Worm (Caenorhabditis elegans) whole organism, L4 larva: ENCODE data around the gene F59B10.3.
A peak's percentile ranks its signal among the peaks of the same experiment; 100 is the strongest.

ENCODE experiments used
- F44E2.7 ChIP-seq: fragments of 200-800 bp; sonication (Bioruptor generic); IDR thresholded peaks from 2 replicates; pipeline ENCODE4 v2.1.2; 2022; ENCODE audit warnings: missing genetic modification characterization, missing compliant biosample characterization
- T20F7.1 ChIP-seq: fragments of 200-800 bp; sonication (Bioruptor generic); optimal IDR thresholded peaks from 2 replicates; lab custom pipeline; 2018; ENCODE audit warnings: mild to moderate bottlenecking, missing genetic modification characterization, missing compliant biosample characterization
- T26A8.4 ChIP-seq: fragments of 200-800 bp; sonication (Bioruptor generic); IDR thresholded peaks from 2 replicates; pipeline ENCODE4 v1.3.6; 2022; ENCODE audit warnings: missing genetic modification characterization, missing compliant biosample characterization
- Y105C5A.15 ChIP-seq: fragments of 200-800 bp; sonication (Bioruptor generic); IDR thresholded peaks from 2 replicates; pipeline ENCODE4 v1.3.6; 2022; ENCODE audit warnings: missing genetic modification characterization, missing compliant biosample characterization
- Y48G9A.11 ChIP-seq: fragments of 200-800 bp; sonication (Bioruptor generic); IDR thresholded peaks from 2 replicates; pipeline ENCODE4 v1.3.6; 2022; ENCODE audit warnings: missing genetic modification reagents, missing genetic modification characterization, missing compliant biosample characterization
- aha-1 ChIP-seq: fragments of 150-350 bp; peaks from one replicate; lab custom pipeline; 2014; ENCODE audit warnings: missing biosample characterization, missing genetic modification characterization
- ama-1 ChIP-seq: fragments of 150-350 bp; optimal IDR thresholded peaks from 2 replicates; lab custom pipeline; 2014; ENCODE audit warnings: inconsistent platforms, mixed read lengths
- ceh-28 ChIP-seq: fragments of 150-350 bp; optimal IDR thresholded peaks from 2 replicates; lab custom pipeline; 2014; ENCODE audit warnings: missing biosample characterization, missing genetic modification reagents, missing genetic modification characterization
- ctbp-1 ChIP-seq: fragments of 200-800 bp; sonication (Bioruptor generic); IDR thresholded peaks from 2 replicates; pipeline ENCODE4 v1.3.6; 2022; ENCODE audit warnings: missing genetic modification reagents, missing genetic modification characterization, missing compliant biosample characterization
- daf-16 ChIP-seq, 3 experiments: sonication (generic microtip); optimal IDR thresholded peaks; 2 replicates each; lab custom pipeline; 2016 to 2017; ENCODE audit warnings: missing genetic modification characterization in 3 of 3, missing genetic modification reagents in 3 of 3, mild to moderate bottlenecking in 2 of 3, missing compliant biosample characterization in 2 of 3, missing biosample characterization in 1 of 3, moderate library complexity in 1 of 3
- daf-8 ChIP-seq: fragments of 200-800 bp; sonication (Bioruptor generic); IDR thresholded peaks from 2 replicates; pipeline ENCODE4 v1.3.6; 2022; ENCODE audit warnings: missing genetic modification characterization, missing compliant biosample characterization
- dpl-1 ChIP-seq: fragments of 150-350 bp; optimal IDR thresholded peaks from 2 replicates; lab custom pipeline; 2014; ENCODE audit warnings: missing biosample characterization, missing genetic modification reagents, missing genetic modification characterization
- duxl-1 ChIP-seq: sonication (generic microtip); optimal IDR thresholded peaks from 2 replicates; lab custom pipeline; 2016; ENCODE audit warnings: mild to moderate bottlenecking, missing genetic modification characterization, moderate library complexity, missing compliant biosample characterization; ENCODE audit not compliant: poor library complexity
- dve-1 ChIP-seq: sonication (generic microtip); optimal IDR thresholded peaks from 2 replicates; lab custom pipeline; 2017; ENCODE audit warnings: antibody characterized with exemption, mild to moderate bottlenecking, missing genetic modification characterization, missing compliant biosample characterization; ENCODE audit not compliant: insufficient read depth
- hif-1 ChIP-seq, 2 experiments: sonication (generic microtip); optimal IDR thresholded peaks; 2 replicates each; lab custom pipeline; 2016 to 2017; ENCODE audit warnings: missing compliant biosample characterization in 2 of 2, missing genetic modification characterization in 2 of 2, missing genetic modification reagents in 2 of 2, missing genotype in 2 of 2, mild to moderate bottlenecking in 1 of 2
- hlh-30 ChIP-seq: sonication (generic microtip); optimal IDR thresholded peaks from 2 replicates; lab custom pipeline; 2017; ENCODE audit warnings: antibody characterized with exemption, mild to moderate bottlenecking, missing genetic modification characterization, missing compliant biosample characterization; ENCODE audit not compliant: insufficient read depth
- hmg-1.1 ChIP-seq: fragments of 200-800 bp; sonication (Bioruptor generic); IDR thresholded peaks from 2 replicates; pipeline ENCODE4 v1.3.6; 2022; ENCODE audit warnings: missing genetic modification reagents, missing genetic modification characterization, missing compliant biosample characterization
- lim-7 ChIP-seq: fragments of 200-800 bp; sonication (Bioruptor generic); IDR thresholded peaks from 2 replicates; pipeline ENCODE4 v1.3.6; 2022; ENCODE audit warnings: missing genetic modification characterization, missing compliant biosample characterization
- lin-29 ChIP-seq: fragments of 200-800 bp; sonication (Bioruptor generic); IDR thresholded peaks from 2 replicates; pipeline ENCODE4 v1.3.6; 2022; ENCODE audit warnings: missing genetic modification reagents, missing genetic modification characterization, missing compliant biosample characterization
- lin-38 ChIP-seq: fragments of 200-800 bp; sonication (Bioruptor generic); IDR thresholded peaks from 2 replicates; pipeline ENCODE4 v1.3.6; 2022; ENCODE audit warnings: missing genetic modification reagents, missing genetic modification characterization, missing compliant biosample characterization
- lin-39 ChIP-seq: fragments of 150-350 bp; optimal IDR thresholded peaks from 2 replicates; lab custom pipeline; 2014; ENCODE audit warnings: missing biosample characterization, missing genetic modification reagents, missing genetic modification characterization
- lsy-2 ChIP-seq, 2 experiments: fragments of 150-350 bp in 1 of 2; sonication (generic microtip) in 1 of 2; optimal IDR thresholded peaks; 2 replicates each; lab custom pipeline; 2014 to 2017; ENCODE audit warnings: missing biosample characterization in 2 of 2, missing genetic modification characterization in 2 of 2
- madf-5 ChIP-seq, 2 experiments: fragments of 200-800 bp; sonication (Bioruptor generic); IDR thresholded peaks; 2 replicates each; pipeline ENCODE4 v1.3.6; 2022; ENCODE audit warnings: missing compliant biosample characterization in 2 of 2, missing genetic modification characterization in 2 of 2
- madf-9 ChIP-seq: fragments of 200-800 bp; sonication (Bioruptor generic); conservative IDR thresholded peaks from 2 replicates; pipeline ENCODE4 v1.3.6; 2022; ENCODE audit warnings: missing genetic modification reagents, missing genetic modification characterization, missing compliant biosample characterization
- mdl-1 ChIP-seq, 2 experiments: fragments of 150-350 bp in 1 of 2; sonication (generic microtip) in 1 of 2; optimal IDR thresholded peaks; 2 replicates each; lab custom pipeline; 2014 to 2017; ENCODE audit warnings: missing biosample characterization in 2 of 2, missing genetic modification characterization in 2 of 2
- mdt-29 ChIP-seq: fragments of 200-800 bp; sonication (Bioruptor generic); IDR thresholded peaks from 2 replicates; pipeline ENCODE4 v1.3.6; 2022; ENCODE audit warnings: missing genetic modification reagents, missing genetic modification characterization, missing compliant biosample characterization
- mep-1 ChIP-seq: fragments of 150-350 bp; sonication (generic microtip); optimal IDR thresholded peaks from 3 replicates; lab custom pipeline; 2014; ENCODE audit warnings: missing biosample characterization, missing genetic modification characterization
- mxl-3 ChIP-seq: fragments of 200-800 bp; sonication (Bioruptor generic); optimal IDR thresholded peaks from 2 replicates; lab custom pipeline; 2018; ENCODE audit warnings: mild to moderate bottlenecking, missing genetic modification characterization, missing compliant biosample characterization
- nhr-10 ChIP-seq: fragments of 150-350 bp; optimal IDR thresholded peaks from 2 replicates; lab custom pipeline; 2014; ENCODE audit warnings: missing biosample characterization, missing genetic modification characterization
- nhr-11 ChIP-seq: fragments of 150-350 bp; optimal IDR thresholded peaks from 2 replicates; lab custom pipeline; 2014; ENCODE audit warnings: missing biosample characterization, missing genetic modification characterization
- nhr-237 ChIP-seq: sonication (generic microtip); optimal IDR thresholded peaks from 2 replicates; lab custom pipeline; 2017; ENCODE audit warnings: missing biosample characterization, missing genetic modification characterization
- nhr-25 ChIP-seq: sonication (generic microtip); optimal IDR thresholded peaks from 2 replicates; lab custom pipeline; 2017; ENCODE audit warnings: missing genetic modification characterization, mild to moderate bottlenecking, missing compliant biosample characterization, antibody characterized with exemption, moderate library complexity, borderline replicate concordance; ENCODE audit not compliant: insufficient read depth
- nhr-28 ChIP-seq: fragments of 150-350 bp; optimal IDR thresholded peaks from 2 replicates; lab custom pipeline; 2014; ENCODE audit warnings: missing biosample characterization, missing genetic modification characterization
- nhr-42 ChIP-seq: fragments of 200-800 bp; sonication (Bioruptor generic); IDR thresholded peaks from 2 replicates; pipeline ENCODE4 v1.3.6; 2022; ENCODE audit warnings: missing genetic modification characterization, missing compliant biosample characterization
- nhr-77 ChIP-seq: fragments of 150-350 bp; optimal IDR thresholded peaks from 2 replicates; lab custom pipeline; 2014; ENCODE audit warnings: missing biosample characterization, missing genetic modification characterization
- php-3 ChIP-seq: fragments of 200-800 bp; sonication (Bioruptor generic); IDR thresholded peaks from 2 replicates; pipeline ENCODE4 v1.3.6; 2022; ENCODE audit warnings: missing genetic modification reagents, missing genetic modification characterization, missing compliant biosample characterization
- set-16 ChIP-seq: fragments of 200-800 bp; sonication (Bioruptor generic); IDR thresholded peaks from 2 replicates; pipeline ENCODE4 v1.3.6; 2022; ENCODE audit warnings: missing genetic modification reagents, missing genetic modification characterization, missing compliant biosample characterization
- tra-1 ChIP-seq: fragments of 200-800 bp; sonication (Bioruptor generic); IDR thresholded peaks from 2 replicates; pipeline ENCODE4 v1.3.6; 2022; ENCODE audit warnings: missing genetic modification reagents, missing genetic modification characterization, missing compliant biosample characterization
- unc-130 ChIP-seq: sonication (generic microtip); optimal IDR thresholded peaks from 2 replicates; lab custom pipeline; 2016; ENCODE audit warnings: missing genetic modification reagents, missing genetic modification characterization, missing compliant biosample characterization
- vab-7 ChIP-seq: fragments of 200-800 bp; sonication (Bioruptor generic); IDR thresholded peaks from 2 replicates; pipeline ENCODE4 v1.3.6; 2022; ENCODE audit warnings: missing genetic modification reagents, missing genetic modification characterization, missing compliant biosample characterization

F59B10.3 gene

ce11 chrII:10557206-10557574 is 46.8 kb downstream of the F59B10.3 start (continued):
- TF ChIP-seq lsy-2 (tag; optimal IDR thresholded peaks at IDR 0.05; lab: Kevin White, UChicago) (peak in 1 of 2 experiments; percentile 57), daf-8 (GFP tag; lab: Robert Waterston, UW) (no peak), nhr-42 (no peak), mdl-1 (tag; optimal IDR thresholded peaks at IDR 0.05; lab: Kevin White, UChicago) (peak in 1 of 2 experiments; percentile 68), nhr-77 (tag; lab: Kevin White, UChicago) (peak; percentile 25), nhr-237 (tag; lab: Kevin White, UChicago) (no peak), tra-1 (GFP tag; lab: Robert Waterston, UW) (0 out of 2 replicates have a peak, but pooled peaks have one; percentile 2), daf-16 (GFP tag; optimal IDR thresholded peaks at IDR 0.05; lab: Kevin White, UChicago) (no peak), daf-16 (tag; optimal IDR thresholded peaks at IDR 0.05; lab: Kevin White, UChicago) (peak; percentile 95), lin-29 (no peak), F44E2.7 (GFP tag; lab: Robert Waterston, UW) (no peak), T20F7.1 (GFP tag; lab: Kevin White, UChicago) (peak; percentile 40), nhr-25 (tag; lab: Kevin White, UChicago) (peak; percentile 6), mep-1 (tag; lab: Kevin White, UChicago) (peak; percentile 66), ctbp-1 (GFP tag; lab: Robert Waterston, UW) (no peak)
- TF ChIP-seq, all 104 proteins: peak for 19

- peak; percentile 34 for TF ChIP-seq aha-1 (tag; lab: Kevin White, UChicago)
- 0 out of 2 replicates have a peak, but pooled peaks have one; percentile 38 for TF ChIP-seq Y48G9A.11 (GFP tag; lab: Robert Waterston, UW)
- TF ChIP-seq madf-5 (GFP tag; IDR thresholded peaks at IDR 0.05; lab: Robert Waterston, UW) = 0 out of 4 replicates have a peak, but pooled peaks of 1 of the 2 experiments have one; percentile 63
Observed at ce11 chrII:10557582-10557981, 47.2 kb downstream of the F59B10.3 start.

- TF ChIP-seq nhr-11 (tag; lab: Kevin White, UChicago) = peak; percentile 87
- TF ChIP-seq daf-16 (GFP tag; optimal IDR thresholded peaks at IDR 0.05; lab: Kevin White, UChicago) = peak in 1 of 2 experiments; percentile 43
- no peak for TF ChIP-seq daf-16 (tag; optimal IDR thresholded peaks at IDR 0.05; lab: Kevin White, UChicago)
- TF ChIP-seq hlh-30 (tag; lab: Kevin White, UChicago) = peak; percentile 66
- no peak for TF ChIP-seq vab-7
- no peak for TF ChIP-seq lin-29
- TF ChIP-seq mdl-1 (tag; optimal IDR thresholded peaks at IDR 0.05; lab: Kevin White, UChicago) = peak in 1 of 2 experiments; percentile 3
- peak; percentile 25 for TF ChIP-seq mxl-3 (GFP tag; lab: Kevin White, UChicago)
Observed at ce11 chrII:10558345-10558744, 48.0 kb downstream of the F59B10.3 start.

- TF ChIP-seq ama-1 (lab: Kevin White, UChicago) (peak; percentile 3), ceh-28 (no peak), lim-7 (GFP tag; lab: Robert Waterston, UW) (no peak), Y105C5A.15 (GFP tag; lab: Robert Waterston, UW) (no peak), mep-1 (tag; lab: Kevin White, UChicago) (peak; percentile 74), php-3 (GFP tag; lab: Robert Waterston, UW) (peak; percentile 72), dpl-1 (peak; percentile 16), mdl-1 (tag; optimal IDR thresholded peaks at IDR 0.05; lab: Kevin White, UChicago) (peak in 1 of 2 experiments; percentile 84), unc-130 (GFP tag; lab: Kevin White, UChicago) (no peak), nhr-10 (tag; lab: Kevin White, UChicago) (no peak), daf-8 (GFP tag; lab: Robert Waterston, UW) (no peak), nhr-42 (no peak), lsy-2 (tag; optimal IDR thresholded peaks at IDR 0.05; lab: Kevin White, UChicago) (peak; percentile 13 to 63), nhr-25 (tag; lab: Kevin White, UChicago) (peak; percentile 84), mxl-3 (GFP tag; lab: Kevin White, UChicago) (peak; percentile 53), T26A8.4 (GFP tag; lab: Robert Waterston, UW) (peak; percentile 17; the same call in 1 of the 2 replicates), nhr-237 (tag; lab: Kevin White, UChicago) (no peak), dve-1 (tag; lab: Kevin White, UChicago) (peak; percentile 66), nhr-11 (tag; lab: Kevin White, UChicago) (peak; percentile 73), lin-39 (no peak), set-16 (GFP tag; lab: Robert Waterston, UW) (peak; percentile 61; the same call in 1 of the 2 replicates), duxl-1 (peak; percentile 44), lin-29 (peak; percentile 24; the same call in 1 of the 2 replicates), madf-9 (GFP tag; lab: Robert Waterston, UW) (peak; percentile 1; the same call in 1 of the 2 replicates), nhr-28 (peak; percentile 17), lin-38 (GFP tag; lab: Robert Waterston, UW) (0 out of 2 replicates have a peak, but pooled peaks have one; percentile 16), hmg-1.1 (peak; percentile 70; the same call in 1 of the 2 replicates), mdt-29 (peak; percentile 58; the same call in 1 of the 2 replicates), hif-1 (tag; optimal IDR thresholded peaks at IDR 0.05; lab: Kevin White, UChicago) (peak in 1 of 2 experiments; percentile 77), hlh-30 (tag; lab: Kevin White, UChicago) (peak; percentile 98)
Observed at ce11 chrII:10558962-10559415, 48.6 kb downstream of the F59B10.3 start.
